Worm (Caenorhabditis elegans): ENCODE measurements around the gene C54D10.4.

- no peak for TF ChIP-seq lin-39 (tag; optimal IDR thresholded peaks at IDR 0.05)
- TF ChIP-seq ZK546.5 (tag; optimal IDR thresholded peaks at IDR 0.05) = no peak
- no peak for TF ChIP-seq nhr-11 (tag; optimal IDR thresholded peaks at IDR 0.05)
- no peak for TF ChIP-seq zag-1 (tag; optimal IDR thresholded peaks at IDR 0.05)
- no peak for TF ChIP-seq hmg-11 (tag; optimal IDR thresholded peaks at IDR 0.05)
Observed at ce11 chrV:12395699-12396098, 25.0 kb downstream of the C54D10.4 start, which contains the start of gene twk-14.

Measured in whole organism, L3 larva.